Fruit fly (Drosophila melanogaster): ENCODE data around the gene Pino.

DNA sequence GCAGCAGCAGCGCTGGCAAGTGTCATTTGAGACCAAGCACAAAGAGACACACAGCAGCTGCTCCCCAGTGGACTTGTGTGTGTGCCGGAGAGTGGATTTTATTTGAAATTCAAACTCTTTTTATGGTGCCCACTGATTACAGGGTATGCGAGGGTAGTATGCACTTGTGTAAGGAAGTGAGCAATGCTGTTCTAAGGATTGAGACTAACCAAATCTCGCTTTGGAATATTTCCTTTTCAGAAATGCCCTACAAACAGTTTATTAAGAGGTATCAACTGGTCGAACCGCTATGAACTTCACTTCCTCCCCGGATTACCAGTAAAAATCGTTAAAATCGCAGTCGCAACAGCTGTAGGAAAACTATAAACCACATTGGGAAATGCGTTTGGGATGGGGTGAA lies 53.0 kb downstream of the Pino start:
- TF ChIP-seq CG8478 (optimal IDR thresholded peaks at IDR 0.05): no peak
- TF ChIP-seq Dll (optimal IDR thresholded peaks at IDR 0.05): no peak
- TF ChIP-seq usp (GFP tag; optimal IDR thresholded peaks at IDR 0.05): no peak
